Fruit fly (Drosophila melanogaster): ENCODE results near the gene PK2-R2.

The PK2-R2 gene

dm6 chr3R:13334007-13334406 lies at the start of gene PK2-R2:
Gene PK2-R2, minus strand, starts transcription at chr3R:13334166.
- TF ChIP-seq CG8478 (optimal IDR thresholded peaks at IDR 0.05) (no peak), EcR (GFP tag; optimal IDR thresholded peaks at IDR 0.05) (no peak), pan (optimal IDR thresholded peaks at IDR 0.05) (no peak), psq (optimal IDR thresholded peaks at IDR 0.05) (no peak), usp (GFP tag; optimal IDR thresholded peaks at IDR 0.05) (no peak), Dll (optimal IDR thresholded peaks at IDR 0.05) (no peak)

dm6 chr3R:13382656-13383142 lies 48.7 kb upstream of the PK2-R2 start:
- TF ChIP-seq psq (optimal IDR thresholded peaks at IDR 0.05) (no peak), CG8478 (optimal IDR thresholded peaks at IDR 0.05) (no peak), EcR (GFP tag; optimal IDR thresholded peaks at IDR 0.05) (no peak), usp (GFP tag; optimal IDR thresholded peaks at IDR 0.05) (no peak), Dll (optimal IDR thresholded peaks at IDR 0.05) (no peak)

DNA sequence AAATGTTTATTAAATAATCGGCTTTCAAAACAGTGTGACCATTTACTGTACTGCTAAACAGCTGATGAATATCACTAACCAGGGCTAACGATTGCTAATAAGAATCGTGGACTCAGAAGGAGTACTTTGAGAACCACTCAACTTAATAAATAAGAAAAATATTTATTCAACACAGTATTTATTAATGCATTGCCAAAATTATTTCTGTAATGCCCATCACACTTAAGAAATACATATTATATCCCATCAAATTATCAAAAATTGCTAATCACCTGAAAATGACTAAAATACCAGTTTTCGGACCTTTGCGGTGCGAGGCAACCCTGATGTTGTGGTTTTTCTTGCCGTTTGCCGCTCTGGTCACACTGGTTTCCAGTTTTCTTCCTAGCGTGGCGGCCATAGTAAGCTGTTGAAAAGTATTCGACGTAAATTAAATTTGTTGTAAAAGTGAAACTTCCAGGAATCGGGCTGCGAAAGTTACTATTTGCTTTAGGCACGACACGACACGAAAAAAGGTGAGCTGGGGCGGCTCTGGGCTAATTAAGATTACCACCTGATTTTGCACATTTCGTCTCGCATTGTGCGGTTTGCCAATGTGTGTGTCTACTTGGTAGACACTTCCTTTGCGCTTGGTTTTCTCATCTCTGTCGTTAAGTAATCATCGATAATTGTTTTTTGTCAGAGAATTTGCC lies 47.9 kb upstream of the PK2-R2 start, which contains the start of the genes mRpS21 and Droj2:
Gene mRpS21 (minus strand): TSS at position 66 of the 692 bp plus-strand sequence.
Gene Droj2 (plus strand): TSS at position 363 of the 692 bp plus-strand sequence.
- TF ChIP-seq Dll (optimal IDR thresholded peaks at IDR 0.05) (no peak), usp (GFP tag; optimal IDR thresholded peaks at IDR 0.05) (no peak), CG8478 (optimal IDR thresholded peaks at IDR 0.05) (no peak), psq (optimal IDR thresholded peaks at IDR 0.05) (no peak), EcR (GFP tag; optimal IDR thresholded peaks at IDR 0.05) (no peak)

- TF ChIP-seq psq (optimal IDR thresholded peaks at IDR 0.05) (no peak), Dll (optimal IDR thresholded peaks at IDR 0.05) (no peak), EcR (GFP tag; optimal IDR thresholded peaks at IDR 0.05) (no peak), usp (GFP tag; optimal IDR thresholded peaks at IDR 0.05) (no peak)
Observed at dm6 chr3R:13379675-13380074, 45.7 kb upstream of the PK2-R2 start, which contains the start of the genes CG9813 and CG8870. Gene CG9813, minus strand, starts transcription at chr3R:13379775. Gene CG8870, plus strand, starts transcription at chr3R:13379842.

DNA sequence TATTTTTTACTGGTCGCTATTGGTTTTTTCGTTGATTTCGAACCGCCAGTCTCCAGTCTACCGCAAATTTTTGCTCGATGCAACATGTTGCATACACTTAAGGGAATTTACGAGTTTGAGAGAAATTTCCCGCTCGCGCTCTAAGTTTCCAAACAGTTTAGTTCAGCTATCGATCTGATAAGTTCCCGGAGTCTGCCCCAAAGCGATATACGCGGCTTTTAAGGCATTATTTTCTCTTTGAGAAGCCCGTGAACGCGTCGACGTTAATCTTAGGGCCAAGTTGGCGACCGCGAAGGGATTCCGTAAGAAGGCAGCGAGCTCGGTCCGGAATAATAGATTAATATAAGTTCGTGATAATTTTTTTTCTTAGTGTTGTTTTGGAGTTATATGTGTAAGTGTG lies 40.9 kb upstream of the PK2-R2 start:
- TF ChIP-seq EcR (GFP tag; optimal IDR thresholded peaks at IDR 0.05) (no peak), Dll (optimal IDR thresholded peaks at IDR 0.05) (no peak), pan (optimal IDR thresholded peaks at IDR 0.05) (no peak)

- TF ChIP-seq Dll (optimal IDR thresholded peaks at IDR 0.05) (no peak), EcR (GFP tag; optimal IDR thresholded peaks at IDR 0.05) (no peak), pan (optimal IDR thresholded peaks at IDR 0.05) (peak; percentile 53), CG8478 (optimal IDR thresholded peaks at IDR 0.05) (no peak)
Observed at dm6 chr3R:13371840-13372680, 38.1 kb upstream of the PK2-R2 start, which contains the start of the genes Lip3 and CG34309. Gene Lip3, minus strand, starts transcription at chr3R:13371904. Gene CG34309, plus strand, starts transcription at chr3R:13372630.

dm6 chr3R:13369348-13369747 lies 35.4 kb upstream of the PK2-R2 start, which contains the start of gene CheA87a:
Gene CheA87a, plus strand, starts transcription at chr3R:13369648.
- TF ChIP-seq psq (optimal IDR thresholded peaks at IDR 0.05): no peak
- no peak for TF ChIP-seq Dll (optimal IDR thresholded peaks at IDR 0.05)
- TF ChIP-seq CG8478 (optimal IDR thresholded peaks at IDR 0.05): no peak
- TF ChIP-seq EcR (GFP tag; optimal IDR thresholded peaks at IDR 0.05): no peak
- no peak for TF ChIP-seq pan (optimal IDR thresholded peaks at IDR 0.05)
- no peak for TF ChIP-seq usp (GFP tag; optimal IDR thresholded peaks at IDR 0.05)

dm6 chr3R:13366561-13367518 lies 32.9 kb upstream of the PK2-R2 start, which contains the start of gene Elp6:
Gene Elp6, minus strand, starts transcription at chr3R:13366910.
- no peak for TF ChIP-seq EcR (GFP tag; optimal IDR thresholded peaks at IDR 0.05)
- TF ChIP-seq CG8478 (optimal IDR thresholded peaks at IDR 0.05): no peak
- TF ChIP-seq psq (optimal IDR thresholded peaks at IDR 0.05): no peak
- TF ChIP-seq Dll (optimal IDR thresholded peaks at IDR 0.05): no peak
- TF ChIP-seq usp (GFP tag; optimal IDR thresholded peaks at IDR 0.05): no peak
- no peak for TF ChIP-seq pan (optimal IDR thresholded peaks at IDR 0.05)

- TF ChIP-seq CG8478 (optimal IDR thresholded peaks at IDR 0.05): no peak
- no peak for TF ChIP-seq EcR (GFP tag; optimal IDR thresholded peaks at IDR 0.05)
- TF ChIP-seq Dll (optimal IDR thresholded peaks at IDR 0.05): no peak
- TF ChIP-seq psq (optimal IDR thresholded peaks at IDR 0.05): no peak
- no peak for TF ChIP-seq usp (GFP tag; optimal IDR thresholded peaks at IDR 0.05)
Observed at dm6 chr3R:13365665-13366414, 31.9 kb upstream of the PK2-R2 start.
